Worm (Caenorhabditis elegans) whole organism, young adult: Measurements from ENCODE around the gene sms-5.

ENCODE experiments used
- B0035.1 ChIP-seq: sonication (generic microtip); optimal IDR thresholded peaks from 2 replicates; lab custom pipeline; 2016; ENCODE audit warnings: missing genetic modification characterization, mild to moderate bottlenecking, missing compliant biosample characterization, missing genotype, missing genetic modification reagents
- F23B12.7 ChIP-seq: sonication (generic microtip); optimal IDR thresholded peaks from 2 replicates; lab custom pipeline; 2017; ENCODE audit warnings: missing genetic modification characterization, mild to moderate bottlenecking, missing compliant biosample characterization, antibody characterized with exemption, moderate library complexity; ENCODE audit not compliant: insufficient read depth
- F33H1.4 ChIP-seq: fragments of 200-800 bp; sonication (Bioruptor generic); IDR thresholded peaks from 2 replicates; pipeline ENCODE4 v1.3.6; 2022; ENCODE audit warnings: missing genetic modification reagents, missing genetic modification characterization, missing compliant biosample characterization
- F37B4.10 ChIP-seq: fragments of 200-800 bp; sonication (Bioruptor generic); IDR thresholded peaks from 2 replicates; pipeline ENCODE4 v1.3.6; 2022; ENCODE audit warnings: missing genetic modification characterization, missing compliant biosample characterization
- K11D2.4 ChIP-seq: fragments of 200-800 bp; sonication (Bioruptor generic); IDR thresholded peaks from 2 replicates; pipeline ENCODE4 v1.3.6; 2022; ENCODE audit warnings: missing genetic modification reagents, missing genetic modification characterization, missing compliant biosample characterization
- T07F8.4 ChIP-seq: sonication (generic microtip); optimal IDR thresholded peaks from 2 replicates; lab custom pipeline; 2016; ENCODE audit warnings: mild to moderate bottlenecking, missing genetic modification characterization, moderate library complexity, missing compliant biosample characterization
- T26A5.8 ChIP-seq: sonication (generic microtip); optimal IDR thresholded peaks from 2 replicates; lab custom pipeline; 2016; ENCODE audit warnings: missing genetic modification characterization, missing compliant biosample characterization
- Y53G8AR.9 ChIP-seq: fragments of 200-800 bp; sonication (Bioruptor generic); conservative IDR thresholded peaks from 2 replicates; pipeline ENCODE4 v1.3.6; 2022; ENCODE audit warnings: missing genetic modification reagents, missing genetic modification characterization, missing compliant biosample characterization
- Y56A3A.18 ChIP-seq: fragments of 200-800 bp; sonication (Bioruptor generic); IDR thresholded peaks from 2 replicates; pipeline ENCODE4 v1.3.6; 2022; ENCODE audit warnings: missing genetic modification reagents, missing genetic modification characterization, missing compliant biosample characterization
- Y67H2A.10 ChIP-seq: fragments of 200-800 bp; sonication (Bioruptor generic); conservative IDR thresholded peaks from 2 replicates; pipeline ENCODE4 v1.3.6; 2022; ENCODE audit warnings: missing genetic modification reagents, missing genetic modification characterization, missing compliant biosample characterization
- akir-1 ChIP-seq: fragments of 200-800 bp; sonication (Bioruptor generic); optimal IDR thresholded peaks from 2 replicates; lab custom pipeline; 2018; ENCODE audit warnings: mild to moderate bottlenecking, missing genetic modification characterization, moderate library complexity, missing compliant biosample characterization
- attf-6 ChIP-seq: fragments of 200-800 bp; sonication (Bioruptor generic); IDR thresholded peaks from 2 replicates; pipeline ENCODE4 v1.3.6; 2022; ENCODE audit warnings: missing genetic modification reagents, missing genetic modification characterization, missing compliant biosample characterization
- bed-1 ChIP-seq: fragments of 200-800 bp; sonication (Bioruptor generic); IDR thresholded peaks from 2 replicates; pipeline ENCODE4 v1.3.6; 2022; ENCODE audit warnings: missing genetic modification reagents, missing genetic modification characterization, missing compliant biosample characterization
- ceh-100 ChIP-seq: fragments of 200-800 bp; sonication (Bioruptor generic); IDR thresholded peaks from 2 replicates; pipeline ENCODE4 v1.3.6; 2022; ENCODE audit warnings: missing genetic modification reagents, missing genetic modification characterization, missing compliant biosample characterization
- ceh-58 ChIP-seq: fragments of 200-800 bp; sonication (Bioruptor generic); IDR thresholded peaks from 2 replicates; pipeline ENCODE4 v1.3.6; 2022; ENCODE audit warnings: missing genetic modification characterization, missing compliant biosample characterization
- ceh-79 ChIP-seq: sonication (generic microtip); optimal IDR thresholded peaks from 2 replicates; lab custom pipeline; 2017; ENCODE audit warnings: mild to moderate bottlenecking, missing genetic modification characterization, missing compliant biosample characterization
- ceh-91 ChIP-seq: fragments of 200-800 bp; sonication (Bioruptor generic); IDR thresholded peaks from 2 replicates; pipeline ENCODE4 v1.3.6; 2022; ENCODE audit warnings: missing genetic modification reagents, missing genetic modification characterization, missing compliant biosample characterization
- chd-7 ChIP-seq: sonication (generic microtip); optimal IDR thresholded peaks from 2 replicates; lab custom pipeline; 2016; ENCODE audit warnings: mild to moderate bottlenecking, missing genetic modification characterization, moderate library complexity, missing compliant biosample characterization
- dpff-1 ChIP-seq: sonication (generic microtip); optimal IDR thresholded peaks from 2 replicates; lab custom pipeline; 2017; ENCODE audit warnings: mild to moderate bottlenecking, missing genetic modification characterization, missing compliant biosample characterization
- egl-44 ChIP-seq: fragments of 200-800 bp; sonication (Bioruptor generic); IDR thresholded peaks from 2 replicates; pipeline ENCODE4 v1.3.6; 2022; ENCODE audit warnings: missing genetic modification reagents, missing genetic modification characterization, missing compliant biosample characterization
- hmg-20 ChIP-seq: fragments of 200-800 bp; sonication (Bioruptor generic); IDR thresholded peaks from 2 replicates; pipeline ENCODE4 v1.3.6; 2022; ENCODE audit warnings: missing genetic modification reagents, missing genetic modification characterization, missing compliant biosample characterization
- lin-35 ChIP-seq, 3 experiments: fragments of 150-350 bp in 2 of 3; sonication (generic microtip) in 1 of 3; optimal IDR thresholded peaks; 2 replicates each; lab custom pipeline; 2014 to 2018; ENCODE audit warnings: missing biosample characterization in 3 of 3, missing genetic modification characterization in 3 of 3, missing genetic modification reagents in 3 of 3
- lir-1 ChIP-seq: fragments of 200-800 bp; sonication (Bioruptor generic); conservative IDR thresholded peaks from 2 replicates; pipeline ENCODE4 v1.3.6; 2022; ENCODE audit warnings: missing genetic modification reagents, missing genetic modification characterization, missing compliant biosample characterization
- mxl-1 ChIP-seq: sonication (generic microtip); optimal IDR thresholded peaks from 2 replicates; lab custom pipeline; 2016; ENCODE audit warnings: missing genetic modification characterization, missing compliant biosample characterization
- nfya-2 ChIP-seq: fragments of 200-800 bp; sonication (Bioruptor generic); IDR thresholded peaks from 2 replicates; pipeline ENCODE4 v1.3.6; 2022; ENCODE audit warnings: missing genetic modification reagents, missing genetic modification characterization, missing compliant biosample characterization
- nhr-120 ChIP-seq: fragments of 200-800 bp; sonication (Bioruptor generic); IDR thresholded peaks from 2 replicates; pipeline ENCODE4 v1.3.6; 2022; ENCODE audit warnings: missing genetic modification characterization, missing compliant biosample characterization
- nhr-27 ChIP-seq: fragments of 200-800 bp; sonication (Bioruptor generic); optimal IDR thresholded peaks from 2 replicates; lab custom pipeline; 2018; ENCODE audit warnings: mild to moderate bottlenecking, missing genetic modification characterization, moderate library complexity, missing compliant biosample characterization
- nhr-80 ChIP-seq: sonication (generic microtip); optimal IDR thresholded peaks from 2 replicates; lab custom pipeline; 2016; ENCODE audit warnings: missing genetic modification characterization, missing compliant biosample characterization
- nhr-90 ChIP-seq: sonication (generic microtip); optimal IDR thresholded peaks from 2 replicates; lab custom pipeline; 2016; ENCODE audit warnings: missing genotype, mild to moderate bottlenecking, missing genetic modification characterization, missing compliant biosample characterization
- rec-8 ChIP-seq, 2 experiments: sonication (generic microtip); optimal IDR thresholded peaks; 2 replicates each; lab custom pipeline; 2016; ENCODE audit warnings: mild to moderate bottlenecking in 2 of 2, missing genetic modification characterization in 2 of 2, missing genetic modification reagents in 2 of 2, missing genotype in 2 of 2, missing biosample characterization in 1 of 2, missing compliant biosample characterization in 1 of 2, moderate library complexity in 1 of 2
- rpc-1 ChIP-seq, 2 experiments: fragments of 150-350 bp in 1 of 2; sonication (generic microtip) in 1 of 2; optimal IDR thresholded peaks; 2 replicates each; lab custom pipeline; 2014 to 2018; ENCODE audit warnings: missing biosample characterization in 1 of 2, missing genetic modification characterization in 1 of 2, missing genetic modification reagents in 1 of 2, missing genotype in 1 of 2
- tbp1 ChIP-seq: fragments of 200-800 bp; sonication (Bioruptor generic); optimal IDR thresholded peaks from 2 replicates; lab custom pipeline; 2018; ENCODE audit warnings: mild to moderate bottlenecking, missing genetic modification characterization, missing compliant biosample characterization
- tbx-9 ChIP-seq: sonication (generic microtip); optimal IDR thresholded peaks from 2 replicates; lab custom pipeline; 2016; ENCODE audit warnings: borderline replicate concordance, missing genetic modification characterization, inconsistent platforms, missing compliant biosample characterization
- unc-62 ChIP-seq: fragments of 150-350 bp; optimal IDR thresholded peaks from 2 replicates; lab custom pipeline; 2014; ENCODE audit warnings: missing biosample characterization, missing genetic modification reagents, missing genetic modification characterization
- xnd-1 ChIP-seq: sonication (generic microtip); optimal IDR thresholded peaks from 2 replicates; lab custom pipeline; 2016; ENCODE audit warnings: missing genotype, missing genetic modification reagents, missing genetic modification characterization, missing compliant biosample characterization
- ztf-25 ChIP-seq: fragments of 200-800 bp; sonication (Bioruptor generic); IDR thresholded peaks from 2 replicates; pipeline ENCODE4 v1.3.6; 2022; ENCODE audit warnings: missing genetic modification reagents, missing genetic modification characterization, missing compliant biosample characterization
- ztf-26 ChIP-seq: sonication (generic microtip); optimal IDR thresholded peaks from 2 replicates; lab custom pipeline; 2017; ENCODE audit warnings: missing genetic modification characterization, missing compliant biosample characterization

The sms-5 gene

ce11 chrII:515765-516164, 20.5 kb downstream of the sms-5 start, which contains the start of gene mab-9:
Gene mab-9 (plus strand): TSS chrII:516024.
- TF ChIP-seq nhr-90 (no peak), nfya-2 (GFP tag; lab: Robert Waterston, UW) (no peak), bed-1 (GFP tag; lab: Robert Waterston, UW) (no peak), ztf-25 (GFP tag; lab: Robert Waterston, UW) (no peak), attf-6 (no peak), B0035.1 (tag; lab: Kevin White, UChicago) (no peak), ceh-58 (GFP tag; lab: Robert Waterston, UW) (no peak)

- TF ChIP-seq rpc-1 (optimal IDR thresholded peaks at IDR 0.05; lab: Kevin White, UChicago), result no peak
- no peak for TF ChIP-seq rpc-1 (tag; optimal IDR thresholded peaks at IDR 0.05; lab: Kevin White, UChicago)
- peak; percentile 53 for TF ChIP-seq nhr-80 (tag; lab: Kevin White, UChicago)
- TF ChIP-seq, all 124 proteins: peak for 1
Measured at ce11 chrII:521720-522119, 26.5 kb downstream of the sms-5 start.

DNA sequence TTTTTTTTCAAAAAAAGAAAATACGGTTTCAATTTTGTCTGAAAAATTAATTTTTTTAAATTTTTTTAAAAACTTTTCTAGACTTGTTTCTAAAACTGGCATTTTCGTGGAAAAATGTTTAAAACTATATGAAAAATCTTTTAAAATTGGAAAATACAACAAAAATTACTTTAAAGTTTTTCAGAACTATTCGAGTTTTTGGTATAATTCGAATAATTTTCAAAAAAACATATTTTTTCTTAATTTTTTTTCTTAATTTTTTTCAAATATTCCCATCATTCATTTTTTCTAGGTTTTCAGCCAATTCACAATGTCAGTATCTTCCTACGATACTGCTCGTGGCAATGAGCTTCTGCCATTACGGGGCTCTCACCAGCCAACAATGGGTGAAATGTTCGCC, 27.1 kb downstream of the sms-5 start, which contains the start of gene slc-36.2:
Gene slc-36.2 (plus strand): TSS at position 301 of the 400 bp plus-strand sequence.
- TF ChIP-seq lir-1 (GFP tag; lab: Robert Waterston, UW), result no peak
- no peak for TF ChIP-seq F33H1.4 (GFP tag; lab: Robert Waterston, UW)
- TF ChIP-seq akir-1 (GFP tag; lab: Kevin White, UChicago), result no peak
- no peak for TF ChIP-seq nhr-27 (tag; lab: Kevin White, UChicago)
- no peak for TF ChIP-seq unc-62 (GFP tag; lab: Kevin White, UChicago)
- TF ChIP-seq bed-1 (GFP tag; lab: Robert Waterston, UW), result no peak
- TF ChIP-seq K11D2.4, result no peak
- TF ChIP-seq dpff-1 (tag; lab: Kevin White, UChicago), result no peak
- TF ChIP-seq hmg-20, result no peak
- TF ChIP-seq nhr-120, result no peak
- TF ChIP-seq T07F8.4 (tag; lab: Kevin White, UChicago), result no peak
- TF ChIP-seq ztf-26 (tag; lab: Kevin White, UChicago), result no peak
- no peak for TF ChIP-seq tbp1 (GFP tag; lab: Kevin White, UChicago)
- no peak for TF ChIP-seq ceh-100 (GFP tag; lab: Robert Waterston, UW)
- no peak for TF ChIP-seq ceh-79 (tag; lab: Kevin White, UChicago)
- TF ChIP-seq Y53G8AR.9, result no peak
- no peak for TF ChIP-seq egl-44 (GFP tag; lab: Robert Waterston, UW)

DNA sequence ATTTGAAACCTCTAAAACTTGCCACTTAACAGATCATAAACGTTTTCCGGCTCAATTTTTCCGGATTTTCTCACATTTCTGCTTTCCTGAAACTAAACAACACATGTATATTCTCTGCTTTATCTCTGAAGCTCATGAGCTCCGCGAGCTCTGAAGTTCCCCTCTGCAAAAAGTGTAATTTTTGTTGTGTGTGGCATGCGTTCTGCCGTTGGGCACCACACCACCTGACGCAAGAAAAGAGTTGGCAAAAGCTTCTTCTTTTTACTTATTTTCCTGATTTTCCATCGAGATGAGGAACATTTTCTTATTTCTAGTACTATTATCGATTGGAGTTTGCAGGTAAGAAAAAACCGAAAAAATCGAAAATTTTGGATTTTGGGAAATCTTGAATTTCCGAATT, 31.2 kb downstream of the sms-5 start, which contains the start of gene lgc-34:
Gene lgc-34 (plus strand): TSS at position 200 of the 400 bp plus-strand sequence.
- TF ChIP-seq egl-44 (GFP tag; lab: Robert Waterston, UW), result no peak
- TF ChIP-seq tbp1 (GFP tag; lab: Kevin White, UChicago), result no peak
- no peak for TF ChIP-seq Y56A3A.18 (GFP tag; lab: Robert Waterston, UW)
- TF ChIP-seq chd-7 (tag; lab: Kevin White, UChicago), result no peak
- TF ChIP-seq tbx-9 (tag; lab: Kevin White, UChicago), result no peak
- TF ChIP-seq xnd-1 (tag; lab: Kevin White, UChicago), result no peak
- TF ChIP-seq mxl-1 (tag; lab: Kevin White, UChicago), result no peak
- no peak for TF ChIP-seq F23B12.7 (tag; lab: Kevin White, UChicago)
- TF ChIP-seq T26A5.8 (tag; lab: Kevin White, UChicago), result no peak
- TF ChIP-seq bed-1 (GFP tag; lab: Robert Waterston, UW), result no peak
- no peak for TF ChIP-seq Y67H2A.10 (GFP tag; lab: Robert Waterston, UW)
- no peak for TF ChIP-seq F37B4.10 (GFP tag; lab: Robert Waterston, UW)
- no peak for TF ChIP-seq ceh-91 (GFP tag; lab: Robert Waterston, UW)
- no peak for TF ChIP-seq rec-8 (tag; optimal IDR thresholded peaks at IDR 0.05; lab: Kevin White, UChicago)
- no peak for TF ChIP-seq attf-6
- TF ChIP-seq lin-35 (GFP tag; optimal IDR thresholded peaks at IDR 0.05; lab: Kevin White, UChicago), result no peak
- TF ChIP-seq nfya-2 (GFP tag; lab: Robert Waterston, UW), result no peak
